Worm (Caenorhabditis elegans): Measurements from ENCODE around the gene paic-1.

DNA sequence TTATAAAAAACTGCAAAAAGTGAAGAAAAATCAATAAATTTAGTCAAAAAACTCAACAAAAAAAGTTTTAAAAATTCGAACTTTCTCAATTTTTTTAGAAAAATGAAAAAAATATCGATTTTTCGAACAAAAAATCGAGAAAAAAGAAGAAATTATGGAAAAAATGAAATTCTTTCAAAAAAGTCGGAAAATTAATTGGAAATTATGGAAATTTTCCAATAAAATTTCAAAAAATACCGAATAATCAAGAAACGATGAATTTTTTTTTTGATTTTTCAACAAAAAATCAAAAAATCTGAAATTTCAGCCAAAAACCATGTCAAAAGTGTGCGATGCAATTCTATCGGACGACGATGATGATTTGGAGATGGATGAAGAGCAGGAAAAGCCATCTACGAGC is 43.6 kb downstream of the paic-1 start, which contains the start of gene H20J04.4:
- TF ChIP-seq him-1 (tag; optimal IDR thresholded peaks at IDR 0.05), result no peak
- TF ChIP-seq W03F9.2 (tag; optimal IDR thresholded peaks at IDR 0.05), result no peak
